Fruit fly (Drosophila melanogaster): ENCODE results near the gene CG14400.

- no peak for TF ChIP-seq CG8478 (optimal IDR thresholded peaks at IDR 0.05)
- TF ChIP-seq psq (optimal IDR thresholded peaks at IDR 0.05): no peak
These were observed 8.7 kb downstream of the CG14400 start, which contains the start of gene CG14402 for dm6 chr2L:20849000-20849399.

Data from whole organism.